Worm (Caenorhabditis elegans) whole organism, L4/young adult: ENCODE results near the gene col-37.

Source experiments
- dao-5 ChIP-seq: sonication (generic microtip); optimal IDR thresholded peaks from 2 replicates; lab custom pipeline; 2016; ENCODE audit warnings: missing genotype, missing genetic modification characterization, moderate library complexity, missing compliant biosample characterization
- him-1 ChIP-seq: sonication (generic microtip); optimal IDR thresholded peaks from 2 replicates; lab custom pipeline; 2016; ENCODE audit warnings: missing genotype, missing genetic modification reagents, missing genetic modification characterization, missing compliant biosample characterization

- TF ChIP-seq dao-5 (tag; lab: Kevin White, UChicago) (no peak), him-1 (tag; lab: Kevin White, UChicago) (no peak)
Observed at ce11 chrV:12152857-12153256, 14.7 kb downstream of the col-37 start, which contains the start of gene C27A7.8.
